Fruit fly (Drosophila melanogaster) Kc167 (cell line): ENCODE measurements around the gene Dph4.

ENCODE experiments used
- Myc ChIP-seq: fragments of >200 bp; optimal IDR thresholded peaks from 2 replicates; lab custom pipeline; 2017; ENCODE audit warnings: missing external identifiers
- Sin3A ChIP-seq: fragments of >200 bp; optimal IDR thresholded peaks from 2 replicates; lab custom pipeline; 2018; ENCODE audit warnings: missing external identifiers
- h ChIP-seq: fragments of >200 bp; optimal IDR thresholded peaks from 3 replicates; lab custom pipeline; 2018; ENCODE audit warnings: missing external identifiers
- insv ChIP-seq: fragments of >200 bp; optimal IDR thresholded peaks from 3 replicates; lab custom pipeline; 2018; ENCODE audit warnings: missing external identifiers
- psq ChIP-seq: fragments of >200 bp; optimal IDR thresholded peaks from 2 replicates; lab custom pipeline; 2017; ENCODE audit warnings: missing external identifiers
- ttk ChIP-seq: sonication (Bioruptor generic); optimal IDR thresholded peaks from 2 replicates; lab custom pipeline; 2017; ENCODE audit warnings: missing external identifiers

The Dph4 gene

dm6 chr3R:5632182-5632581, 8.3 kb upstream of the Dph4 start, which contains the start of gene CG31549:
Gene CG31549 (plus strand): TSS chr3R:5632192.
- TF ChIP-seq ttk (lab: Kevin White, UChicago): no peak
- TF ChIP-seq Sin3A (lab: Kevin White, UChicago): no peak
- no peak for TF ChIP-seq h (lab: Kevin White, UChicago)
- TF ChIP-seq Myc (lab: Kevin White, UChicago): no peak

dm6 chr3R:5627552-5627951, 3.6 kb upstream of the Dph4 start, which contains the start of gene CG31551:
Gene CG31551 (plus strand): TSS chr3R:5627852.
- TF ChIP-seq Myc (lab: Kevin White, UChicago): no peak
- TF ChIP-seq ttk (lab: Kevin White, UChicago): no peak
- TF ChIP-seq psq (lab: Kevin White, UChicago): no peak
- no peak for TF ChIP-seq insv (lab: Kevin White, UChicago)
- TF ChIP-seq Sin3A (lab: Kevin White, UChicago): no peak
- no peak for TF ChIP-seq h (lab: Kevin White, UChicago)

- no peak for TF ChIP-seq psq (lab: Kevin White, UChicago)
- TF ChIP-seq ttk (lab: Kevin White, UChicago): no peak
- TF ChIP-seq insv (lab: Kevin White, UChicago): no peak
- no peak for TF ChIP-seq Myc (lab: Kevin White, UChicago)
- no peak for TF ChIP-seq h (lab: Kevin White, UChicago)
- no peak for TF ChIP-seq Sin3A (lab: Kevin White, UChicago)
Measured at dm6 chr3R:5622985-5623630, 817 bp downstream of the Dph4 start.

- no peak for TF ChIP-seq insv (lab: Kevin White, UChicago)
- TF ChIP-seq psq (lab: Kevin White, UChicago): no peak
- TF ChIP-seq h (lab: Kevin White, UChicago): no peak
- no peak for TF ChIP-seq ttk (lab: Kevin White, UChicago)
- TF ChIP-seq Sin3A (lab: Kevin White, UChicago): no peak
- no peak for TF ChIP-seq Myc (lab: Kevin White, UChicago)
Measured at dm6 chr3R:5622406-5622752, 1.5 kb downstream of the Dph4 start.

- TF ChIP-seq ttk (lab: Kevin White, UChicago): no peak
- TF ChIP-seq psq (lab: Kevin White, UChicago): no peak
- no peak for TF ChIP-seq Sin3A (lab: Kevin White, UChicago)
- TF ChIP-seq insv (lab: Kevin White, UChicago): no peak
- TF ChIP-seq Myc (lab: Kevin White, UChicago): no peak
- no peak for TF ChIP-seq h (lab: Kevin White, UChicago)
Measured at dm6 chr3R:5621714-5622405, 2.1 kb downstream of the Dph4 start.

- TF ChIP-seq insv (lab: Kevin White, UChicago) (no peak), h (lab: Kevin White, UChicago) (no peak), psq (lab: Kevin White, UChicago) (no peak), Sin3A (lab: Kevin White, UChicago) (no peak), ttk (lab: Kevin White, UChicago) (no peak), Myc (lab: Kevin White, UChicago) (no peak)
Measured at dm6 chr3R:5620387-5620956, 3.5 kb downstream of the Dph4 start.

dm6 chr3R:5617923-5618623, 5.9 kb downstream of the Dph4 start:
- TF ChIP-seq psq (lab: Kevin White, UChicago) (no peak), ttk (lab: Kevin White, UChicago) (no peak)

- no peak for TF ChIP-seq Sin3A (lab: Kevin White, UChicago)
- TF ChIP-seq insv (lab: Kevin White, UChicago): no peak
- TF ChIP-seq ttk (lab: Kevin White, UChicago): no peak
- no peak for TF ChIP-seq Myc (lab: Kevin White, UChicago)
- no peak for TF ChIP-seq psq (lab: Kevin White, UChicago)
- no peak for TF ChIP-seq h (lab: Kevin White, UChicago)
Measured at dm6 chr3R:5615484-5615883, 8.4 kb downstream of the Dph4 start.

- TF ChIP-seq insv (lab: Kevin White, UChicago) (no peak), psq (lab: Kevin White, UChicago) (no peak), Sin3A (lab: Kevin White, UChicago) (no peak), h (lab: Kevin White, UChicago) (no peak), Myc (lab: Kevin White, UChicago) (no peak), ttk (lab: Kevin White, UChicago) (no peak)
Measured at dm6 chr3R:5613114-5613443, 10.8 kb downstream of the Dph4 start, which contains the start of gene Atu. Gene Atu (plus strand): TSS chr3R:5613358.

- TF ChIP-seq insv (lab: Kevin White, UChicago) (no peak), ttk (lab: Kevin White, UChicago) (no peak), Sin3A (lab: Kevin White, UChicago) (no peak), Myc (lab: Kevin White, UChicago) (no peak), h (lab: Kevin White, UChicago) (no peak), psq (lab: Kevin White, UChicago) (no peak)
Measured at dm6 chr3R:5612372-5613113, 11.4 kb downstream of the Dph4 start, which contains the start of gene Rga. Gene Rga (minus strand): TSS chr3R:5613112.
